Worm (Caenorhabditis elegans): ENCODE results near the gene W02F12.4.

W02F12.4 gene

DNA sequence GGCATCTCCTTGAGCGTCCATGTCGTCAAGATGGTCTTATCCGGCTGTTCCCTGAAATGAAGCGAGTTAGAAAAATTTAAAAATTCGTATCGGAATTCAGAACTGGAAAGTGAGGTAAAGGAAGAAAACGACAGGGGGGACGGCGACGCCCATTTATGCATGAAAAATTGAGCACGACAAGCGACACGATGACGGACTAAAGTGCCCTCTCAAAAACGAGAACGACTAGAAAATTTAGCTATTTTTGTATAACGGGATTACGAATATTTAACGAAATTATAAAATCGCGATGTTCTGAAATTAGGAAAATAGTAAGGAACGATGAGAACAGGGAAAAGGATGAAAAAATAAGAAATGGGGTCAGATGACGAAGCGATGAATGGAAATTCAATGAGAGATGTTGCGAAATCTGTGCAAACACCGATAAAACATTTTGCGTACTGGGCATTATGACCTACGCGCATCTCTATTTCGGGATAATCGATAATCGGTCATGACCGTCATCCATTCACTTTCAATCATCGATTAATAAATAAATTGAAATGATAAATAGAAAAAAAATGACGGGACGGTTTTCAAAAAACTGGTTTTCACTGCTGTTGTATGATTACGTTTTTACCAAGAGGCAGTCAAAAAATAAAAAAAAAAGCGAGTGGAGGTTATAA is 50.2 kb downstream of the W02F12.4 start, which contains the start of gene snb-1:
TSS of gene snb-1 (minus strand) at position 51 of the 665 bp plus-strand sequence.
- TF ChIP-seq F13H6.1 (tag; optimal IDR thresholded peaks at IDR 0.05) (peak; percentile 32), lin-39 (tag; optimal IDR thresholded peaks at IDR 0.05) (no peak), sma-3 (GFP tag; optimal IDR thresholded peaks at IDR 0.05) (peak; percentile 72), ceh-82 (tag; optimal IDR thresholded peaks at IDR 0.05) (peak; percentile 87), C34F6.9 (tag; optimal IDR thresholded peaks at IDR 0.05) (peak; percentile 81), nhr-10 (tag; optimal IDR thresholded peaks at IDR 0.05) (no peak), ztf-1 (GFP tag; conservative IDR thresholded peaks at IDR 0.05) (no peak), nhr-129 (tag; optimal IDR thresholded peaks at IDR 0.05) (peak; percentile 82), nhr-21 (tag; optimal IDR thresholded peaks at IDR 0.05) (peak; percentile 62), crh-2 (tag; optimal IDR thresholded peaks at IDR 0.05) (peak; percentile 81), lsy-2 (tag; optimal IDR thresholded peaks at IDR 0.05) (peak; percentile 54 to 80), sma-9 (GFP tag; optimal IDR thresholded peaks at IDR 0.05) (peak; percentile 73), sma-9 (tag; optimal IDR thresholded peaks at IDR 0.05) (no peak), fos-1 (tag; optimal IDR thresholded peaks at IDR 0.05) (peak; percentile 51), ama-1 (optimal IDR thresholded peaks at IDR 0.05) (peak; percentile 11), nhr-12 (tag; optimal IDR thresholded peaks at IDR 0.05) (no peak), elt-1 (tag; optimal IDR thresholded peaks at IDR 0.05) (no peak), egl-27 (tag; optimal IDR thresholded peaks at IDR 0.05) (peak; percentile 12), mab-5 (tag; optimal IDR thresholded peaks at IDR 0.05) (peak; percentile 23), snpc-4 (tag; optimal IDR thresholded peaks at IDR 0.05) (no peak), gmeb-1 (tag; optimal IDR thresholded peaks at IDR 0.05) (peak; percentile 66), alr-1 (tag; optimal IDR thresholded peaks at IDR 0.05) (no peak), zag-1 (tag; optimal IDR thresholded peaks at IDR 0.05) (no peak), Y55F3AM.14 (GFP tag; optimal IDR thresholded peaks at IDR 0.05) (no peak), blmp-1 (tag; optimal IDR thresholded peaks at IDR 0.05; ENCODE audit: insufficient read depth) (peak; percentile 87), nhr-25 (tag; optimal IDR thresholded peaks at IDR 0.05) (peak; percentile 78), aly-2 (tag; optimal IDR thresholded peaks at IDR 0.05) (no peak), sem-4 (tag; optimal IDR thresholded peaks at IDR 0.05) (peak; percentile 38), ceh-16 (tag; optimal IDR thresholded peaks at IDR 0.05) (no peak), unc-55 (GFP tag; optimal IDR thresholded peaks at IDR 0.05) (peak; percentile 82), lin-13 (GFP tag; optimal IDR thresholded peaks at IDR 0.05) (peak; percentile 34)

DNA sequence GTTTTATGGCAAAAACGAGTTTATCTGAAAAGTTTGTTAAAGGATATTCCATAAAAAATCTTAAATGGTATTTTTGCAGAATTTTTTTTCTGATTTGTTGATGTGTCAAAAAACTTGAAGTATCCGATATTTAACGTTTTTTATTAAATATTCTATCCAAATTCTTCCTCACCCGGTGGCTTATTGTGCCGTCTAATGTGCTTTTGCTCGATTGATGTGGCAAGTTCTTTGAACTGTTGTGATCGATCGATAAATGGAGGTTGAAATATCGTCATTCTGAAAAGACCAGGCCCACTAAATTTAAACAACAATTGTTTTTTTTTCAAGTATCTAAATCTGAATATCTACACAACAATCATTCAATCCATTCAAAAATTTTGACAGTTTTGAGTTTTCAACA is 51.6 kb downstream of the W02F12.4 start, which contains the start of gene syx-18:
TSS of gene syx-18 (minus strand) at position 276 of the 400 bp plus-strand sequence.
- peak; percentile 25 for TF ChIP-seq sem-4 (tag; optimal IDR thresholded peaks at IDR 0.05)
- TF ChIP-seq nhr-77 (tag; optimal IDR thresholded peaks at IDR 0.05) = no peak
- TF ChIP-seq nhr-25 (tag; optimal IDR thresholded peaks at IDR 0.05) = peak; percentile 6
- peak; percentile 19 for TF ChIP-seq lin-13 (GFP tag; optimal IDR thresholded peaks at IDR 0.05)

Measured in whole organism, L2 larva.